Worm (Caenorhabditis elegans) whole organism, dauer: Measurements from ENCODE around the gene citk-2.

ENCODE experiments used
- unc-62 ChIP-seq: sonication (generic microtip); optimal IDR thresholded peaks from 2 replicates; lab custom pipeline; 2017; ENCODE audit warnings: missing biosample characterization, missing genetic modification reagents, missing genetic modification characterization

The citk-2 gene

ce11 chrII:4999122-4999521, at the start of gene citk-2:
citk-2 (plus strand) TSS chrII:4999520.
- no peak for TF ChIP-seq unc-62 (GFP tag; lab: Kevin White, UChicago)

DNA sequence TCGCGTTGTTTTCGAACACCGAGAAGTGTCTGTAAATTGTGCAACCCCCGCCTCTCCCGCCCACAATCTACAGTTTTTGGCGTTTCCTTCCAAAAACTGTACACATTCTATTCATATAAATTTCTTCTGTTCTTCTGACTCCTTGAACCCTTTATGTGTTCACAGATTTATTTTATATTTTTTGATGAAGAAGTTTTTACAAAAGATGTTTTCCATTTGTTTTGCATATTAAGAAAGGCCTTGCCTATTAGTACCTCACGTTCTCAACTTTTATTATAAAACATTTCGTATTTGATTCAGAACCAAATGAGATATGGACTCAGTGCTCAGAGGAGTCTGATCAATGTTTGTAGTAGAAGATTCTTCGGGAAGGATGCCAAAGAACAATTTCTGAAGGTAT, 46.0 kb upstream of the citk-2 start, which contains the start of gene ndx-3:
Gene ndx-3 (plus strand): TSS at position 301 of the 400 bp plus-strand sequence.
- TF ChIP-seq unc-62 (GFP tag; lab: Kevin White, UChicago), result no peak

DNA sequence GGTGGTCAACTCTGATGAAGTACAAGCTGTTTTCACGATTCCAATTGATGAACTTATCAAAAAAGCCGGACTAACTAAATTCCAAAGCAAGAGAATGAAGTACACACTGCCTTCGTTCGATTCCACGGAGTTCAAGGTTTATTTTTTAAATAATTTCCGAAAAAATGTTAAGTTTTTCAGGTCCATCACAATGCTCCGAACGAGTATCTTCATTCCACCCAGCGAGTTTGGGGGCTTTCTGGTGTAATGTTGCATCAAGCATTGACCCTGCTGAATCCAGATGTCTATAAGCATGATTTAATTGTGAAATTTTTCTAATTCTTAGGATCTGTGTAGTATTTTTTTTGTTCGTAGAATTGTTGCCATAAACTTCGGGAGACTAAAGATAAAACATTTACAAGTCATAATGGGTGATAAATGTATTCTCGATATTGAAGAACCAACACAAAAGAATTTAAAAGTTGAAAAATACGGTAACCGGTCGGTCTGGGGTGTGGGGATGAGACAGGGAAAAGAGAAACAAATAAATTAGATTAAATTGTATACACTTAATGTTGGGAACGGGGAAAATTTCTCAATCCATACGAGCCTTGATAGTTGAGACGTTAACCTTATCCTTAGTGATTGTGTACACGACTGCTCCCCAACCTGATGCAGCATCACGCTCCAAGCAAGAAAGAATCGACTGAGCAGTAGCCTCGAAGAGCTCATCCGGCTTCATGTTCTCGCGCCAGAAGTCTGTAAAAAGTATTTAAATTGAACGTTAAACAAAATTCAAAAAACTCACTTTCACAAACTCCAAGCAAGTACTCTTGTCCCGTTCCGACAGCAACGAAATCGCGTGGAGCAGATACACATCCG, 45.0 kb upstream of the citk-2 start:
- TF ChIP-seq unc-62 (GFP tag; lab: Kevin White, UChicago), result no peak

DNA sequence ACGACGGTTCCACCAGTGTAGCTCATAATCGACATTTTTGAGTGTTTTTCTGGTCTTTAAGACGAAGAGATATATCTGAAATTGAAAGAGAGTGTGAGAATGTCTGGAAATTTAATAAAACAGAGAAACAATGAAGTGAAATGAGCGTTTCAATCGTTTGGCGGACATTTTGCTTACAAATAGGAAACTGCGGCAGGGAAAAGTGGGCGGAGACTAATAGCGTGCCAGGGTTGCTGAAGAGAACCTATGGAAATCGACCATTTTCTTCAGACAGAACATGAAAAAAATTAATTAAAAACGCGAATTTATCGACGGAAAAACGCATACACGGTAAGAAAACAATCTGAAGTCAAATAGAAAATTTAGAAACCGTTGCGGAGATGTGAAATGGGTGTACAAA, 44.0 kb upstream of the citk-2 start, which contains the start of gene pbs-3:
Gene pbs-3 (minus strand): TSS at position 75 of the 400 bp plus-strand sequence.
- no peak for TF ChIP-seq unc-62 (GFP tag; lab: Kevin White, UChicago)

ce11 chrII:4959719-4960118, 39.6 kb upstream of the citk-2 start, which contains the start of gene ulp-2:
ulp-2 (minus strand) TSS chrII:4959876.
- no peak for TF ChIP-seq unc-62 (GFP tag; lab: Kevin White, UChicago)

ce11 chrII:4960690-4961089, 38.6 kb upstream of the citk-2 start:
- no peak for TF ChIP-seq unc-62 (GFP tag; lab: Kevin White, UChicago)

ce11 chrII:4966576-4966975, 32.7 kb upstream of the citk-2 start:
- no peak for TF ChIP-seq unc-62 (GFP tag; lab: Kevin White, UChicago)

DNA sequence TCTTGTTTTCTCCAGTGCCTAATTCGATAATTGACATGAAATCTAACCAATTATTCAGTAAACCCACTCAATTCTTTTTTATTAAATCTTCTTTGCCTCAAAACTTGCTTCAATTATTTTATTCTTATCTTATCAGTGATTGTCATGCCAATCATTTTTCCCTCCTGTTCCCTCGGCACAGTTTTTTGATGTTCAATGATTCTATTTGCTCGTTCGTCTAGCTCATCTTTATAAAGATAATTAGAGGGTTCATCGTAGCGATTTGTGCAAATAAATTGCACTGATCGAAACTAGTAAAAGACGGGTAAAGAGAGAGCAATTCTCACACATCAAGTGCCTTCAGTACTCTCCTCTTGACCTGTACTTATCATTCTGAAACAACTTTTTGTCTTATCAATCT, 31.7 kb upstream of the citk-2 start:
- no peak for TF ChIP-seq unc-62 (GFP tag; lab: Kevin White, UChicago)

ce11 chrII:4968863-4969262, 30.5 kb upstream of the citk-2 start, which contains the start of gene shc-2:
shc-2 (plus strand) TSS chrII:4969163.
- TF ChIP-seq unc-62 (GFP tag; lab: Kevin White, UChicago), result no peak

- no peak for TF ChIP-seq unc-62 (GFP tag; lab: Kevin White, UChicago)
These were observed 24.8 kb upstream of the citk-2 start for ce11 chrII:4974448-4974951.

- TF ChIP-seq unc-62 (GFP tag; lab: Kevin White, UChicago), result no peak
These were observed 24.0 kb upstream of the citk-2 start for ce11 chrII:4975311-4975710.

DNA sequence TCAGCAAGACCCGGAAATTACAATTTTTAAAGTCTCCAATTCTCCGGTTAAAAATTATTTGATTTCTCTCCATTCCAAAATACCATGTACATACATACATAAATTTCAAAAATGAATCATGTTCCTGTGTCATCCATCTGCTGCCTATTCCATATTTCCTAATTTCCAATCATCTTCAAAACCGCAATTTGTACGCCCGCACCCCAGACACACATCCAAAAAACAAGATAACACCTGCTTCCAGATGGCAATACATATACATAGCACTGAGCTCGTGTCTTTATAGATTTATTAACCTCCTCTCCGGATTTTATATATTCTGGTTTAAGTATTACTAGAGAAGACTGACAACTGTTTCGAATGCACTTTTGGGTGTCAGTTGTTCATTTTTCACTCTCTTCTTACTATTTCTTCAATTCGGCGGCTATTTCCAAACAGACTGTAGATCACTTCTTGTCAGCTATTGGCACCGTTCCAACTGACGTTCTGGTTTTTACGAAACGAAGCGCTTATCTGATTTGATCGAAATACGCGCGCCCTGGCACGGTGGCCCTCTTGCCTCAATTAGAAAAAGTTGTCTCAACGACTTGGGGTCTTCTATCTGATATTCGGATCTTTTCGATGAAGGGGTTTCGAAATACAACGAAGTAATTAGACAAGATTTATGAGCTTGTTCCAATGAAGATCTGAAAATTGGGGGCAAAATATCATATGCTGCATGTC, 17.5 kb upstream of the citk-2 start:
- TF ChIP-seq unc-62 (GFP tag; lab: Kevin White, UChicago), result no peak

ce11 chrII:4984151-4984550, 15.2 kb upstream of the citk-2 start:
- no peak for TF ChIP-seq unc-62 (GFP tag; lab: Kevin White, UChicago)

- TF ChIP-seq unc-62 (GFP tag; lab: Kevin White, UChicago), result no peak
These were observed 13.3 kb upstream of the citk-2 start for ce11 chrII:4985961-4986503.

ce11 chrII:4986664-4987063, 12.7 kb upstream of the citk-2 start:
- TF ChIP-seq unc-62 (GFP tag; lab: Kevin White, UChicago), result no peak

DNA sequence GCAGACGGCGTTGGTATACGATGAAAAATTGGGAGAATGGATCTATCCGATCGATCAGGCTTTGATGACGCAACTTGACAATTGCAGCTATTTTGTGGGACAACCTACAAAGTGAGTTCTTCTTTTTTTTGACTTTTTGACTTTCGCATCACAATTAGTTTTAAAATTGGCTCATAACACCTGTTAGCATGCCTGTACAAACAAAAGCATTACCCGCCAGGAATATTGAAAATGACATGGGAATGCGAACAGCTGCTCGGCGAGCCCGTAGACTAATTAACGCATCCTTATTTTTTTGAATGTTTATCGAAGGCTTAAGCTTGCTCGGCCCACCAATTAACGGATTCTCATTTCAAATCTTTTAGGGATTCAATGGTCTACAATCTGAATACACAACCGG, 12.1 kb upstream of the citk-2 start:
- no peak for TF ChIP-seq unc-62 (GFP tag; lab: Kevin White, UChicago)
